Worm (Caenorhabditis elegans): ENCODE data around the gene col-147.

- no peak for TF ChIP-seq ref-1 (GFP tag; conservative IDR thresholded peaks at IDR 0.05)
- TF ChIP-seq tab-1 (GFP tag; IDR thresholded peaks at IDR 0.05): no peak
- no peak for TF ChIP-seq T22C8.4 (GFP tag; IDR thresholded peaks at IDR 0.05)
- TF ChIP-seq cog-1 (tag; optimal IDR thresholded peaks at IDR 0.05): no peak
- TF ChIP-seq flt-1 (GFP tag; IDR thresholded peaks at IDR 0.05): no peak
- no peak for TF ChIP-seq klf-2 (GFP tag; conservative IDR thresholded peaks at IDR 0.05)
- TF ChIP-seq med-1 (GFP tag; optimal IDR thresholded peaks at IDR 0.05; ENCODE audit: insufficient read depth): no peak
Measured at ce11 chrV:9616687-9617086, 16.5 kb downstream of the col-147 start.
